Worm (Caenorhabditis elegans) whole organism, midembryonic: ENCODE data around the gene msp-36.

ENCODE experiments used
- T22C8.4 ChIP-seq: fragments of 200-800 bp; sonication (Bioruptor generic); IDR thresholded peaks from 2 replicates; pipeline ENCODE4 v1.3.6; 2022; ENCODE audit warnings: missing genetic modification characterization, missing compliant biosample characterization
- flt-1 ChIP-seq: fragments of 200-800 bp; sonication (Bioruptor generic); IDR thresholded peaks from 2 replicates; pipeline ENCODE4 v1.3.6; 2022; ENCODE audit warnings: missing genetic modification characterization, missing compliant biosample characterization
- ref-1 ChIP-seq: fragments of 200-800 bp; sonication (Bioruptor generic); conservative IDR thresholded peaks from 2 replicates; pipeline ENCODE4 v1.3.6; 2022; ENCODE audit warnings: missing genetic modification reagents, missing genetic modification characterization, missing compliant biosample characterization
- ztf-23 ChIP-seq: fragments of 200-800 bp; sonication (Bioruptor generic); IDR thresholded peaks from 2 replicates; pipeline ENCODE4 v1.3.6; 2022; ENCODE audit warnings: missing genetic modification reagents, missing genetic modification characterization, missing compliant biosample characterization
- ztf-29 ChIP-seq: fragments of 200-800 bp; sonication (Bioruptor generic); IDR thresholded peaks from 2 replicates; pipeline ENCODE4 v1.3.6; 2022; ENCODE audit warnings: missing genetic modification reagents, missing genetic modification characterization, missing compliant biosample characterization

ce11 chrIV:10060795-10061194 is 34.4 kb upstream of the msp-36 start:
- TF ChIP-seq T22C8.4 (GFP tag; lab: Robert Waterston, UW): no peak
- TF ChIP-seq ztf-29 (GFP tag; lab: Robert Waterston, UW): no peak
- TF ChIP-seq ref-1 (GFP tag; lab: Robert Waterston, UW): no peak
- TF ChIP-seq ztf-23 (GFP tag; lab: Robert Waterston, UW): no peak
- no peak for TF ChIP-seq flt-1 (GFP tag; lab: Robert Waterston, UW)
